Worm (Caenorhabditis elegans): ENCODE measurements around the gene pph-2.
"Not testable (repeated sequence)": the region's sequence is repeated elsewhere in the genome, so short reads cannot be mapped to it uniquely, and the experiment has no call there.

Gene pph-2

DNA sequence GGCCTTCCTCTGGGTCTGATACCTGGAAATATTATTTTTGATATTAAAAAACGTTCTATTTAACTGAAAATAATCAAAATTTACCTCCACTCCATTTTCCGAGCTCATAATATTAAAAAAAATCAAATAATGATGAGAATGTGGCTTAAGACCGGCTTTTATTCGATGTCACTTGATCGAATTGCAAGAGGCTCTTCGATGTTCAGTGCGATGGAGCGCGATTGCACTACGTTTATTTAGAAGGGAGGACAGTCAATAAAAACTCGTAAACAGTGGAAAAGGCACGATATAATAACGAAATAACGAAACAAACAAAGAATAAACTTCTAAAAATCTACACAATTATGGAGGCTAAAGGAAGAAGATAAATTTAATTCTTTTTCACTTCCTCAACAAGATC lies 22.8 kb downstream of the pph-2 start, which contains the start of gene tag-30:
Gene tag-30 (minus strand): TSS at position 383 of the 400 bp plus-strand sequence.
- TF ChIP-seq sea-1 (GFP tag; conservative IDR thresholded peaks at IDR 0.05) (no peak), scrt-1 (GFP tag; IDR thresholded peaks at IDR 0.05) (no peak), tbx-11 (GFP tag; IDR thresholded peaks at IDR 0.05) (no peak), pes-1 (GFP tag; IDR thresholded peaks at IDR 0.05) (no peak), aly-1 (tag; optimal IDR thresholded peaks at IDR 0.05) (no peak), ceh-36 (tag; optimal IDR thresholded peaks at IDR 0.05) (no peak), tra-4 (tag; optimal IDR thresholded peaks at IDR 0.05) (no peak), B0310.2 (tag; optimal IDR thresholded peaks at IDR 0.05) (no peak), hmg-4 (GFP tag; optimal IDR thresholded peaks at IDR 0.05) (no peak), ets-7 (tag; optimal IDR thresholded peaks at IDR 0.05) (no peak), hnd-1 (tag; optimal IDR thresholded peaks at IDR 0.05) (no peak)

DNA sequence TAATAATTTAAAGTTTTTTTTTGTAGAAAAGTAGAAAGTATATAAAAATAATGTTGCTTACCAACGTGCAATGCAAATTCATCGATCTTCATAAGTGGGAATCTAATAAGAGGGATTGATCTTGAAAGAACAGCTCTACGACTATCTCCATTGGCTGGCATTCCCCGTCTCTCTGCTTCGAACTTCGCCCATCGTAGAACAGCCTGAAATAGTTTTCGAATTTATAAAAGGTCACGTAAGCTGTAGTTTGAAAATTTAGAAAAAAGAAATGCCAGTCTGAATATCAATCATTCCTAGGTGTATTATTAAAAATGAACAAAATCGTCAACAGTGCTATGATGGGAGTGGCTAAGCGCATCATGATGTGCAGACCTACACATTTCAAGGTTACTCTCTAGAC lies 25.7 kb downstream of the pph-2 start, which contains the start of gene F38H4.5:
Gene F38H4.5 (plus strand): TSS at position 301 of the 400 bp plus-strand sequence.
- TF ChIP-seq tbx-37 (GFP tag; conservative IDR thresholded peaks at IDR 0.05) (no peak), sea-1 (GFP tag; conservative IDR thresholded peaks at IDR 0.05) (no peak), pes-1 (GFP tag; IDR thresholded peaks at IDR 0.05) (no peak), F13C5.2 (tag; optimal IDR thresholded peaks at IDR 0.05) (no peak), ceh-36 (tag; optimal IDR thresholded peaks at IDR 0.05) (no peak), hnd-1 (tag; optimal IDR thresholded peaks at IDR 0.05) (no peak), ceh-13 (GFP tag; optimal IDR thresholded peaks at IDR 0.05) (no peak), tbx-11 (GFP tag; IDR thresholded peaks at IDR 0.05) (no peak), B0310.2 (tag; optimal IDR thresholded peaks at IDR 0.05) (no peak), hmbx-1 (tag; optimal IDR thresholded peaks at IDR 0.05) (no peak), ama-1 (optimal IDR thresholded peaks at IDR 0.05) (no peak)

DNA sequence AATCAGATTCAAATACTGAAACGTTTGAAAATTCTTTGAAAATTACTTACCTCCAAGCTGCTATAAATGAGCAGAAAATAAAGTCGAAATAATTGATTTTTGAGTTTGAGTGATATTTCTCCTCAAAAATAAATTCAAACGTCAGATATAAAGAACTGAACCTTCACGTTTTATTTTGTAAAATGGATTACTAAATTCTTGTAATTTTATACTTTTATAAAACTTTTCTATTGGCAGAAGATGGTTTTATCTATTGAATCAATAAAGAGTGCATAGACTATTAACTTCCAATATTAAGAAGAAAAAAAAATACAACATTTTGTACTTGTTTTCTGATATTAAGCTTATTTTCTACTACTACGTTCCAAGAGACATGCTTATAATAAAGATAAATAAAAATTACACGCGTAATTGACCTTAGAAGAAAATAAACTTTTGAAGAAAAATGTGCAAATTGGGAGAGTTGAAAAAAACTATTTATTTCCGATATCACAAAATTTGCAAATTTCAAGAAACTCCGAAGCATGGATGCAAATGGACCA lies 29.7 kb downstream of the pph-2 start, which contains the start of the genes F38H4.6 and F38H4.4:
Gene F38H4.6 (minus strand): TSS at position 101 of the 542 bp plus-strand sequence.
Gene F38H4.4 (plus strand): TSS at position 492 of the 542 bp plus-strand sequence.
- TF ChIP-seq hnd-1 (tag; optimal IDR thresholded peaks at IDR 0.05): no peak
- TF ChIP-seq ceh-36 (tag; optimal IDR thresholded peaks at IDR 0.05): no peak
- TF ChIP-seq tra-4 (tag; optimal IDR thresholded peaks at IDR 0.05): no peak
- TF ChIP-seq sea-1 (GFP tag; conservative IDR thresholded peaks at IDR 0.05): no peak
- no peak for TF ChIP-seq F13C5.2 (tag; optimal IDR thresholded peaks at IDR 0.05)
- no peak for TF ChIP-seq ets-7 (tag; optimal IDR thresholded peaks at IDR 0.05)

DNA sequence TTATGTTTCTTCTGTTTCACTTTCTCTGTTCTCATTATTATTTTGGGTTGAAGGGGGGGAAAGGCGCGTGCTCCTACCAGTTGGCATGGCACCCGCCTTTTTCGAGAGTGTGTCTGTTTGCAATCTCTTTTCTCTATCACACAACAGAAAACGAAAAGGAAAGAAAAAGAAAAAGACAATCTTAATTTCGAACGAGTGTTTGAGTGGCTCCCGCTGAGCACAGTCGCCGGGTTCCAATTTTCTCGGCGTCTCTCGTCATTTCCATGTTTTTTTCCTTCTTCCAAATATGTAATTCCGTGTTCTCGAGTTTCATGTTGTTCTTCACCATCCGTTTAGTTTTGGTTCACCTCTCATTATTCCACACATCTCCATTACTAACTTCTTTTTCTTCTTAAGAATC lies 35.5 kb downstream of the pph-2 start, which contains the start of gene F38H4.3:
Gene F38H4.3 (plus strand): TSS at position 301 of the 400 bp plus-strand sequence.
- TF ChIP-seq ets-7 (tag; optimal IDR thresholded peaks at IDR 0.05) (no peak), pes-1 (GFP tag; IDR thresholded peaks at IDR 0.05) (no peak), ama-1 (optimal IDR thresholded peaks at IDR 0.05) (no peak), hnd-1 (tag; optimal IDR thresholded peaks at IDR 0.05) (no peak), B0310.2 (tag; optimal IDR thresholded peaks at IDR 0.05) (no peak), flt-1 (GFP tag; IDR thresholded peaks at IDR 0.05) (no peak), hmg-4 (GFP tag; optimal IDR thresholded peaks at IDR 0.05) (no peak), scrt-1 (GFP tag; IDR thresholded peaks at IDR 0.05) (no peak), ceh-36 (tag; optimal IDR thresholded peaks at IDR 0.05) (no peak), tbx-37 (GFP tag; conservative IDR thresholded peaks at IDR 0.05) (no peak), tbx-11 (GFP tag; IDR thresholded peaks at IDR 0.05) (no peak), sea-1 (GFP tag; conservative IDR thresholded peaks at IDR 0.05) (no peak), ceh-13 (GFP tag; optimal IDR thresholded peaks at IDR 0.05) (no peak), F13C5.2 (tag; optimal IDR thresholded peaks at IDR 0.05) (no peak), hmbx-1 (tag; optimal IDR thresholded peaks at IDR 0.05) (no peak), aly-1 (tag; optimal IDR thresholded peaks at IDR 0.05) (no peak), tra-4 (tag; optimal IDR thresholded peaks at IDR 0.05) (no peak)

DNA sequence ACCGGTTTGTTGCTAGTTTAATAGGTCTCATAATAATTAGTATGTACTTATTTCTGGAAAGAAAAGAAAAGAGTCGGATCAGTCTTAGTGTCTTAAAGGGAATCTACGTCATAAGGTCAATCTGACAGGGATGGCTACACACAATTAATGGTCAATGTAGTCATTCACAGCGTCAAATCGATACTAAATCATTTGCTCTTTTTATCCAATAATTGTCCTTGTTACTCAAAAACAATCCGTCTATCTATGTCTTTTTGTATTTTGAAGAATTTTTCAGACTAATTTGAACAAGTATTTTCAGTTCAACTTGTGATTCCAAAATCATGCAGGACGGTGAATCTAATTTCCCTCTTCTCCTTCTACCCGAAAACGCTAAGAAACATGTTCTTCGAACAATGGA lies 38.9 kb downstream of the pph-2 start, which contains the start of gene fbxb-3:
Gene fbxb-3 (plus strand): TSS at position 301 of the 400 bp plus-strand sequence.
- no peak for TF ChIP-seq ceh-36 (tag; optimal IDR thresholded peaks at IDR 0.05)
- no peak for TF ChIP-seq pes-1 (GFP tag; IDR thresholded peaks at IDR 0.05)
- TF ChIP-seq flt-1 (GFP tag; IDR thresholded peaks at IDR 0.05): no peak
- TF ChIP-seq scrt-1 (GFP tag; IDR thresholded peaks at IDR 0.05): no peak
- no peak for TF ChIP-seq ama-1 (optimal IDR thresholded peaks at IDR 0.05)
- TF ChIP-seq hnd-1 (tag; optimal IDR thresholded peaks at IDR 0.05): no peak
- no peak for TF ChIP-seq tra-4 (tag; optimal IDR thresholded peaks at IDR 0.05)
- no peak for TF ChIP-seq F13C5.2 (tag; optimal IDR thresholded peaks at IDR 0.05)
- TF ChIP-seq sea-1 (GFP tag; conservative IDR thresholded peaks at IDR 0.05): no peak
- TF ChIP-seq B0310.2 (tag; optimal IDR thresholded peaks at IDR 0.05): no peak
- TF ChIP-seq hmg-4 (GFP tag; optimal IDR thresholded peaks at IDR 0.05): no peak
- TF ChIP-seq hmbx-1 (tag; optimal IDR thresholded peaks at IDR 0.05): no peak
- no peak for TF ChIP-seq aly-1 (tag; optimal IDR thresholded peaks at IDR 0.05)
- TF ChIP-seq ets-7 (tag; optimal IDR thresholded peaks at IDR 0.05): no peak
- TF ChIP-seq tbx-11 (GFP tag; IDR thresholded peaks at IDR 0.05): no peak
- TF ChIP-seq tbx-37 (GFP tag; conservative IDR thresholded peaks at IDR 0.05): no peak
- TF ChIP-seq ceh-13 (GFP tag; optimal IDR thresholded peaks at IDR 0.05): no peak

DNA sequence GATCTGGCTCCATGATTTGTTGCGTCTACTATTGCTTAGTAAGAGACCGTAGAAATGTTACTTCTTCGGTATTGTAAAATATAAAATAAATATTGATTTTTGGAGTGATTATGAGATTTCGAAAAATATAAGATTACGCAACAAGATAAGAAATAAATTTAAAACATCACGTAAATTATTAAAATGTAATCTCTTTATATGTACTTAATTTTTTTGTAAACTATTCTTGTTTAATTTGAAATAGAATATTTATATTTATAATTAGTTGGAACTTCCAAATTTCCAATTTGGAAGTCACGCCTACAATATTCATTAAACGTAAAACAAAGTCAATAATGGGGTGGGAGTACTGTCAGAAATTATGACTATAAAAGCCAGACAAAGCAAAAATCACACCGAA lies 44.1 kb downstream of the pph-2 start, which contains the start of gene M117.4:
Gene M117.4 (minus strand): TSS at position 101 of the 400 bp plus-strand sequence.
- no peak for TF ChIP-seq F13C5.2 (tag; optimal IDR thresholded peaks at IDR 0.05)
- no peak for TF ChIP-seq scrt-1 (GFP tag; IDR thresholded peaks at IDR 0.05)
- TF ChIP-seq pes-1 (GFP tag; IDR thresholded peaks at IDR 0.05): no peak
- TF ChIP-seq ets-7 (tag; optimal IDR thresholded peaks at IDR 0.05): no peak

DNA sequence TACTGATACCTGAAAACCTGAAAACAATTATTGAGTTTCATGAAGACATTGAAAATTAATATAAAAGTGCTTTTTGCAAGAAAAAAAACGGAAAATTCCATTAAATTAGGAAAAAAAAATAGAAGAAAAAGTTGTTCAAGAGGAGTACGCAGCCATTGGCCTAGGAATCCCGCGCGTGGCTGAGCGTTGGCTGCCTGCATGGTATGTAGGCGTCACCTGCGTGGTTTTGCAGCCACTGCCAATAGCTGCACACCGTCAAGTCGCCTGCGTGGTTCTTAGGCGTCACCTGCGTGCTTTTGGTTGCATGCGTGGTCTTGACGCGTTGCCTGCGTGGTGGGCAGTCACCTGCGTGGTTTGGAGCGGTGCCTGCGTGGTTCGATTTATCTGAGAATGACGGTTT lies 49.6 kb downstream of the pph-2 start, which contains the start of gene M117.6:
Gene M117.6 (minus strand): TSS at position 101 of the 400 bp plus-strand sequence.
- not testable (repeated sequence) for TF ChIP-seq ceh-36 (tag; optimal IDR thresholded peaks at IDR 0.05); scrt-1 (GFP tag; IDR thresholded peaks at IDR 0.05); aly-1 (tag; optimal IDR thresholded peaks at IDR 0.05)
